Comparison of ENCODE assay signal across 4 worm cellular contexts in the genomic region with DNA sequence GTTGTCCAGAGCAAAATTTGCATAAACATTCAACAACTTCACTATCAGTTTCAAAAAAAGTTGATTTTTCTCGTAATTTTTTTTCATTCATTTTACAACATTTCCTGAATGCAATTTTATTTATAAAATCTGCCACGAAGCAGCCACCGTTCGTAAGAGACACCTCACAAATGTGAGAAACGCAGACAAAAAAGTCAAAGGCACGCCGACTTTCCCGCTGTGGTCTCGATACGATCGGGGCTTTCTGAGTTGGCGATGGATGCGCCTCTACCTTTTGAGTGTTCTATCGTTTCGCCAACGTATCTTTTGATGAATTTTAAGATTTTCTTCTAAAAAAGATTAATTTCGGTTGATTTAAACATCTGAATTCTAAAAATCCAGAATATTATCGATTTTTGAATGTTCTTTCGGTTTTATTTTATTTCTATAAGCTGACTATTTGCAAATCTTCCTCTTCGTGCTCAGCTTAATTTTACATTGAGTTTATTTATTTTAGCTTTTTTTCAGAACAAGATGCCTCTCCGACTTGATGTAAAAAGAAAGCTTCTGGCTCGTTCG.
TF ChIP-seq lines count a peak whose summit lies in the region.

A gene (plus strand): TSS at position 508 of the 558 bp plus-strand sequence.

TF ChIP-seq in whole organism, L1 larva, 84 proteins besides CTCF, POLR2A, EP300 and RAD21 (continued from another document):
- TF ChIP-seq nhr-84 (tag; optimal IDR thresholded peaks at IDR 0.05; lab: Kevin White, UChicago) (no peak), zip-4 (GFP tag; optimal IDR thresholded peaks at IDR 0.05; lab: Kevin White, UChicago) (no peak), tbx-2 (tag; optimal IDR thresholded peaks at IDR 0.05; lab: Kevin White, UChicago) (peak; percentile 40), nhr-20 (tag; optimal IDR thresholded peaks at IDR 0.05; lab: Kevin White, UChicago) (peak; percentile 59), lsy-2 (tag; optimal IDR thresholded peaks at IDR 0.05; lab: Kevin White, UChicago) (peak; percentile 71 to 82), ztf-4 (tag; optimal IDR thresholded peaks at IDR 0.05; lab: Kevin White, UChicago) (no peak), nhr-85 (tag; lab: Kevin White, UChicago) (peak; percentile 63), fkh-4 (tag; optimal IDR thresholded peaks at IDR 0.05; lab: Kevin White, UChicago; ENCODE audit: borderline replicate concordance) (no peak), swsn-7 (tag; optimal IDR thresholded peaks at IDR 0.05; lab: Kevin White, UChicago) (peak; percentile 61), mdl-1 (tag; optimal IDR thresholded peaks at IDR 0.05; lab: Kevin White, UChicago) (peak in 1 of 2 experiments; percentile 48), ces-1 (GFP tag; optimal IDR thresholded peaks at IDR 0.05; lab: Kevin White, UChicago) (no peak), nhr-47 (tag; optimal IDR thresholded peaks at IDR 0.05; lab: Kevin White, UChicago) (peak; percentile 67), nhr-237 (tag; optimal IDR thresholded peaks at IDR 0.05; lab: Kevin White, UChicago) (no peak), blmp-1 (tag; optimal IDR thresholded peaks at IDR 0.05; lab: Kevin White, UChicago) (peak; percentile 43), nhr-19 (GFP tag; conservative IDR thresholded peaks at IDR 0.05; lab: Robert Waterston, UW) (no peak; the same call in none of the 2 replicates), ceh-82 (tag; optimal IDR thresholded peaks at IDR 0.05; lab: Kevin White, UChicago) (peak in 2 of 3 experiments; percentile 39 to 57), nhr-77 (tag; optimal IDR thresholded peaks at IDR 0.05; lab: Kevin White, UChicago) (peak; percentile 5), F16B12.6 (tag; optimal IDR thresholded peaks at IDR 0.05; lab: Kevin White, UChicago) (peak; percentile 42)

TF ChIP-seq in whole organism, L2 larva, 48 proteins besides CTCF, POLR2A, EP300 and RAD21 (continued from another document):
- TF ChIP-seq nhr-77 (tag; optimal IDR thresholded peaks at IDR 0.05; lab: Kevin White, UChicago): no peak
- TF ChIP-seq mbf-1 (tag; optimal IDR thresholded peaks at IDR 0.05; lab: Kevin White, UChicago): no peak
- peak; percentile 85 for TF ChIP-seq unc-55 (GFP tag; optimal IDR thresholded peaks at IDR 0.05; lab: Kevin White, UChicago)
- no peak for TF ChIP-seq ZK546.5 (tag; optimal IDR thresholded peaks at IDR 0.05; lab: Kevin White, UChicago)
- peak; percentile 4 for TF ChIP-seq sem-4 (tag; optimal IDR thresholded peaks at IDR 0.05; lab: Kevin White, UChicago)
- TF ChIP-seq crh-2 (tag; optimal IDR thresholded peaks at IDR 0.05; lab: Kevin White, UChicago): peak; percentile 93
- TF ChIP-seq nhr-23 (tag; optimal IDR thresholded peaks at IDR 0.05; lab: Kevin White, UChicago): no peak
- TF ChIP-seq nhr-129 (tag; optimal IDR thresholded peaks at IDR 0.05; lab: Kevin White, UChicago): peak; percentile 28
- TF ChIP-seq unc-39 (tag; optimal IDR thresholded peaks at IDR 0.05; lab: Kevin White, UChicago): no peak
- TF ChIP-seq lin-11 (tag; optimal IDR thresholded peaks at IDR 0.05; lab: Kevin White, UChicago): peak; percentile 55
- TF ChIP-seq nhr-237 (tag; optimal IDR thresholded peaks at IDR 0.05; lab: Kevin White, UChicago): no peak
- TF ChIP-seq lin-39 (tag; optimal IDR thresholded peaks at IDR 0.05; lab: Kevin White, UChicago): no peak
- peak; percentile 71 for TF ChIP-seq gmeb-1 (tag; optimal IDR thresholded peaks at IDR 0.05; lab: Kevin White, UChicago)
- TF ChIP-seq nhr-25 (tag; optimal IDR thresholded peaks at IDR 0.05; lab: Kevin White, UChicago): peak; percentile 36

TF ChIP-seq in whole organism, L3 larva, 47 proteins besides CTCF, POLR2A, EP300 and RAD21 (continued from another document):
- TF ChIP-seq lin-39 (tag; optimal IDR thresholded peaks at IDR 0.05; lab: Kevin White, UChicago): no peak
- no peak for TF ChIP-seq ztf-4 (tag; optimal IDR thresholded peaks at IDR 0.05; lab: Kevin White, UChicago)
TF ChIP-seq in whole organism, L3 larva: peak in this region for 8.

TF ChIP-seq in whole organism, L4 larva, 104 proteins besides CTCF, POLR2A, EP300 and RAD21 (continued from another document):
- TF ChIP-seq nhr-48 (tag; optimal IDR thresholded peaks at IDR 0.05; lab: Kevin White, UChicago) (no peak), mxl-2 (GFP tag; conservative IDR thresholded peaks at IDR 0.05; lab: Robert Waterston, UW) (no peak), R02D3.7 (tag; optimal IDR thresholded peaks at IDR 0.05; lab: Kevin White, UChicago) (no peak), lsy-2 (tag; optimal IDR thresholded peaks at IDR 0.05; lab: Kevin White, UChicago) (no peak), D1046.2 (GFP tag; IDR thresholded peaks at IDR 0.05; lab: Robert Waterston, UW) (no peak), nhr-11 (tag; optimal IDR thresholded peaks at IDR 0.05; lab: Kevin White, UChicago) (no peak), mdt-29 (GFP tag; IDR thresholded peaks at IDR 0.05; lab: Robert Waterston, UW) (no peak), nhr-77 (tag; optimal IDR thresholded peaks at IDR 0.05; lab: Kevin White, UChicago) (no peak), daf-8 (GFP tag; IDR thresholded peaks at IDR 0.05; lab: Robert Waterston, UW) (no peak), fkh-10 (GFP tag; optimal IDR thresholded peaks at IDR 0.05; lab: Kevin White, UChicago) (no peak), hmg-1.1 (GFP tag; IDR thresholded peaks at IDR 0.05; lab: Robert Waterston, UW) (0 out of 2 replicates have a peak, but pooled peaks have one; percentile 48), lin-13 (GFP tag; optimal IDR thresholded peaks at IDR 0.05; lab: Kevin White, UChicago) (peak; percentile 52), nhr-76 (tag; optimal IDR thresholded peaks at IDR 0.05; lab: Kevin White, UChicago) (no peak), skn-1 (tag; optimal IDR thresholded peaks at IDR 0.05; lab: Kevin White, UChicago) (no peak), lin-38 (GFP tag; IDR thresholded peaks at IDR 0.05; lab: Robert Waterston, UW) (no peak), ceh-62 (tag; optimal IDR thresholded peaks at IDR 0.05; lab: Kevin White, UChicago) (no peak), nhr-28 (tag; optimal IDR thresholded peaks at IDR 0.05; lab: Kevin White, UChicago) (peak; percentile 30), T26A8.4 (GFP tag; IDR thresholded peaks at IDR 0.05; lab: Robert Waterston, UW) (peak; percentile 36; the same call in 1 of the 2 replicates), nhr-237 (tag; optimal IDR thresholded peaks at IDR 0.05; lab: Kevin White, UChicago) (no peak), ztf-11 (tag; optimal IDR thresholded peaks at IDR 0.05; lab: Kevin White, UChicago) (no peak), madf-5 (GFP tag; IDR thresholded peaks at IDR 0.05; lab: Robert Waterston, UW) (no peak), ceh-32 (tag; optimal IDR thresholded peaks at IDR 0.05; lab: Kevin White, UChicago; ENCODE audit: poor library complexity) (no peak), F26F4.8 (GFP tag; conservative IDR thresholded peaks at IDR 0.05; lab: Robert Waterston, UW) (no peak), ceh-44 (GFP tag; IDR thresholded peaks at IDR 0.05; lab: Robert Waterston, UW) (no peak), hlh-30 (tag; optimal IDR thresholded peaks at IDR 0.05; lab: Kevin White, UChicago; ENCODE audit: insufficient read depth) (peak; percentile 52), lir-3 (tag; optimal IDR thresholded peaks at IDR 0.05; lab: Kevin White, UChicago) (no peak), sdz-12 (GFP tag; optimal IDR thresholded peaks at IDR 0.05; lab: Kevin White, UChicago) (no peak), zip-2 (tag; optimal IDR thresholded peaks at IDR 0.05; lab: Kevin White, UChicago) (no peak), set-16 (GFP tag; IDR thresholded peaks at IDR 0.05; lab: Robert Waterston, UW) (no peak), cey-2 (tag; optimal IDR thresholded peaks at IDR 0.05; lab: Kevin White, UChicago; ENCODE audit: borderline replicate concordance, insufficient read depth) (no peak), daf-12 (tag; optimal IDR thresholded peaks at IDR 0.05; lab: Kevin White, UChicago) (no peak), Y105C5A.15 (GFP tag; IDR thresholded peaks at IDR 0.05; lab: Robert Waterston, UW) (no peak), jun-1 (tag; optimal IDR thresholded peaks at IDR 0.05; lab: Kevin White, UChicago) (no peak), daf-16 (GFP tag; optimal IDR thresholded peaks at IDR 0.05; lab: Kevin White, UChicago) (no peak), daf-16 (tag; optimal IDR thresholded peaks at IDR 0.05; lab: Kevin White, UChicago) (peak; percentile 34), snpc-4 (tag; optimal IDR thresholded peaks at IDR 0.05; lab: Kevin White, UChicago) (no peak), arid-1 (GFP tag; conservative IDR thresholded peaks at IDR 0.05; lab: Robert Waterston, UW) (no peak), lin-39 (tag; optimal IDR thresholded peaks at IDR 0.05; lab: Kevin White, UChicago) (no peak), snpc-1.2 (GFP tag; IDR thresholded peaks at IDR 0.05; lab: Robert Waterston, UW) (no peak), saeg-2 (GFP tag; IDR thresholded peaks at IDR 0.05; lab: Robert Waterston, UW) (no peak), daf-19 (GFP tag; conservative IDR thresholded peaks at IDR 0.05; lab: Robert Waterston, UW) (no peak), zip-11 (GFP tag; IDR thresholded peaks at IDR 0.05; lab: Robert Waterston, UW) (no peak), nhr-10 (tag; optimal IDR thresholded peaks at IDR 0.05; lab: Kevin White, UChicago) (no peak)
